Fruit fly (Drosophila melanogaster): Measurements from ENCODE around the gene CG32639.
A peak's percentile ranks its signal among the peaks of the same experiment; 100 is the strongest.

The CG32639 gene

dm6 chrX:13276713-13277112 is 40.3 kb upstream of the CG32639 start:
- TF ChIP-seq Ets98B (GFP tag; IDR thresholded peaks at IDR 0.05) (peak; percentile 18; the same call in 1 of the 2 replicates), CG4496 (GFP tag; IDR thresholded peaks at IDR 0.05) (0 out of 3 replicates have a peak, but pooled peaks have one; percentile 47), CG12605 (GFP tag; IDR thresholded peaks at IDR 0.05) (peak; percentile 39; the same call in 1 of the 2 replicates), CG34367 (tag; optimal IDR thresholded peaks at IDR 0.05) (peak; percentile 18), CG15710 (tag; optimal IDR thresholded peaks at IDR 0.05) (peak; percentile 54), EcR (GFP tag; optimal IDR thresholded peaks at IDR 0.05) (no peak), CG10348 (GFP tag; IDR thresholded peaks at IDR 0.05) (no peak), CG32121 (GFP tag; IDR thresholded peaks at IDR 0.05) (peak; percentile 43), fd96Ca (GFP tag; IDR thresholded peaks at IDR 0.05) (no peak), gl (tag; optimal IDR thresholded peaks at IDR 0.05) (peak; percentile 30), Pif1A (GFP tag; optimal IDR thresholded peaks at IDR 0.05) (no peak), CG8301 (tag; optimal IDR thresholded peaks at IDR 0.05) (peak; percentile 34), CG9948 (tag; optimal IDR thresholded peaks at IDR 0.05) (peak; percentile 59), rn (GFP tag; IDR thresholded peaks at IDR 0.05) (no peak), CG13204 (GFP tag; optimal IDR thresholded peaks at IDR 0.05) (no peak), CG8159 (tag; optimal IDR thresholded peaks at IDR 0.05) (peak; percentile 68), D1 (tag; optimal IDR thresholded peaks at IDR 0.05) (no peak), CG14655 (GFP tag; optimal IDR thresholded peaks at IDR 0.05) (peak; percentile 56), Pif1B (GFP tag; optimal IDR thresholded peaks at IDR 0.05) (peak; percentile 29), Snoo (tag; optimal IDR thresholded peaks at IDR 0.05) (peak; percentile 33), CG17806 (tag; optimal IDR thresholded peaks at IDR 0.05) (peak; percentile 51)

dm6 chrX:13275139-13275538 is 38.8 kb upstream of the CG32639 start:
- TF ChIP-seq CG4496 (GFP tag; IDR thresholded peaks at IDR 0.05) (no peak), CG14655 (GFP tag; optimal IDR thresholded peaks at IDR 0.05) (peak; percentile 64), Ets98B (GFP tag; IDR thresholded peaks at IDR 0.05) (no peak), CG34367 (tag; optimal IDR thresholded peaks at IDR 0.05) (peak; percentile 48), Pif1A (GFP tag; optimal IDR thresholded peaks at IDR 0.05) (no peak), CG17806 (tag; optimal IDR thresholded peaks at IDR 0.05) (peak; percentile 69), rn (GFP tag; IDR thresholded peaks at IDR 0.05) (no peak), CG32121 (GFP tag; IDR thresholded peaks at IDR 0.05) (no peak), CG8159 (tag; optimal IDR thresholded peaks at IDR 0.05) (peak; percentile 83), D1 (tag; optimal IDR thresholded peaks at IDR 0.05) (no peak), Snoo (tag; optimal IDR thresholded peaks at IDR 0.05) (peak; percentile 69), fd96Ca (GFP tag; IDR thresholded peaks at IDR 0.05) (no peak), CG8301 (tag; optimal IDR thresholded peaks at IDR 0.05) (peak; percentile 61), CG12605 (GFP tag; IDR thresholded peaks at IDR 0.05) (no peak), CG9948 (tag; optimal IDR thresholded peaks at IDR 0.05) (peak; percentile 75), CG15710 (tag; optimal IDR thresholded peaks at IDR 0.05) (peak; percentile 78), gl (tag; optimal IDR thresholded peaks at IDR 0.05) (no peak), Pif1B (GFP tag; optimal IDR thresholded peaks at IDR 0.05) (peak; percentile 1), CG13204 (GFP tag; optimal IDR thresholded peaks at IDR 0.05) (peak; percentile 55), CG10348 (GFP tag; IDR thresholded peaks at IDR 0.05) (no peak), EcR (GFP tag; optimal IDR thresholded peaks at IDR 0.05) (no peak)

- TF ChIP-seq CG32121 (GFP tag; IDR thresholded peaks at IDR 0.05) = peak; percentile 48; the same call in 1 of the 2 replicates
- peak; percentile 48 for TF ChIP-seq CG8159 (tag; optimal IDR thresholded peaks at IDR 0.05)
- TF ChIP-seq Pif1A (GFP tag; optimal IDR thresholded peaks at IDR 0.05) = peak; percentile 19
- TF ChIP-seq CG17806 (tag; optimal IDR thresholded peaks at IDR 0.05) = peak; percentile 26
- no peak for TF ChIP-seq CG15710 (tag; optimal IDR thresholded peaks at IDR 0.05)
- TF ChIP-seq gl (tag; optimal IDR thresholded peaks at IDR 0.05) = no peak
- peak; percentile 67 for TF ChIP-seq CG14655 (GFP tag; optimal IDR thresholded peaks at IDR 0.05)
- TF ChIP-seq fd96Ca (GFP tag; IDR thresholded peaks at IDR 0.05) = peak; percentile 69; the same call in 2 of the 3 replicates
- TF ChIP-seq CG8301 (tag; optimal IDR thresholded peaks at IDR 0.05) = peak; percentile 63
- TF ChIP-seq CG4496 (GFP tag; IDR thresholded peaks at IDR 0.05) = peak; percentile 79
- peak; percentile 63 for TF ChIP-seq CG12605 (GFP tag; IDR thresholded peaks at IDR 0.05)
- TF ChIP-seq CG9948 (tag; optimal IDR thresholded peaks at IDR 0.05) = peak; percentile 16
- TF ChIP-seq rn (GFP tag; IDR thresholded peaks at IDR 0.05) = no peak
Measured at dm6 chrX:13274429-13275095, 38.2 kb upstream of the CG32639 start.

- peak; percentile 63 for TF ChIP-seq Ets98B (GFP tag; IDR thresholded peaks at IDR 0.05)
- peak; percentile 6 for TF ChIP-seq CG14655 (GFP tag; optimal IDR thresholded peaks at IDR 0.05)
- peak; percentile 15 for TF ChIP-seq Pif1A (GFP tag; optimal IDR thresholded peaks at IDR 0.05)
- TF ChIP-seq fd96Ca (GFP tag; IDR thresholded peaks at IDR 0.05) = peak; percentile 37; the same call in 1 of the 3 replicates
- TF ChIP-seq CG12605 (GFP tag; IDR thresholded peaks at IDR 0.05) = no peak
- peak; percentile 68; the same call in 1 of the 3 replicates for TF ChIP-seq CG4496 (GFP tag; IDR thresholded peaks at IDR 0.05)
- TF ChIP-seq CG13204 (GFP tag; optimal IDR thresholded peaks at IDR 0.05) = no peak
- TF ChIP-seq CG9948 (tag; optimal IDR thresholded peaks at IDR 0.05) = no peak
- no peak for TF ChIP-seq gl (tag; optimal IDR thresholded peaks at IDR 0.05)
- TF ChIP-seq CG32121 (GFP tag; IDR thresholded peaks at IDR 0.05) = 0 out of 2 replicates have a peak, but pooled peaks have one; percentile 10
Measured at dm6 chrX:13273417-13273816, 37.1 kb upstream of the CG32639 start.

- 0 out of 2 replicates have a peak, but pooled peaks have one; percentile 30 for TF ChIP-seq CG32121 (GFP tag; IDR thresholded peaks at IDR 0.05)
- TF ChIP-seq Snoo (tag; optimal IDR thresholded peaks at IDR 0.05) = no peak
- TF ChIP-seq CG17806 (tag; optimal IDR thresholded peaks at IDR 0.05) = no peak
- no peak for TF ChIP-seq CG15710 (tag; optimal IDR thresholded peaks at IDR 0.05)
- TF ChIP-seq CG4496 (GFP tag; IDR thresholded peaks at IDR 0.05) = no peak
- TF ChIP-seq EcR (GFP tag; optimal IDR thresholded peaks at IDR 0.05) = no peak
Measured at dm6 chrX:13272676-13273233, 36.4 kb upstream of the CG32639 start.
